Worm (Caenorhabditis elegans): Measurements from ENCODE around the gene C29E4.9.
A peak's percentile ranks its signal among the peaks of the same experiment; 100 is the strongest.

The C29E4.9 gene

DNA sequence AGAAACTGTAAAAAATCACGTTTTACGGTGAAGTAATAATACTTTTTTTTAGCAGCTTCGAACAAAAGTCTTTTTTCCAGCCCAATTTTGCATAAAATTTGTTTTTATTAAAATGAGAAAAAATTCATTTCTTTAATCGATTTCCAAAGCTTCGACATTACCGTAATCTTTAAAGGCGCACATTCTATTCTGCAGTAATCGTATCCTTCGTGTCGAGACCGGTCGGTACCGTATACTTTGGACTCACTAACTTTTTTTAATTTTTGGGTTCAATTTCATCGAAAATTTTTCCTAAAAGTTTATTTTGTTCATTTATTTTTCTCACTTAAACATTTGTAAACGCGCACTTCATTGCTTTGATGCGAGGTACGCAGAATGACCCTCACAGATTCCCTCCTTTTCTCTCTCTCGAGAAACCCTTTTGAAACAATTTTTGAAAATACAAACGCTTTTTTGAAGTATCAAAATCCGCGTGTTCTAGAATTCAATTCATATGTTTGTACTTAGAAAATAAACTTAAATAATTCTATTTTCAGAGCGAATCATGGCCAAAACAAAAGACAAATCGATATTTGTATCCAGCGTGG is 29.8 kb upstream of the C29E4.9 start, which contains the start of gene hrpk-2:
hrpk-2 (plus strand) TSS at position 537 of the 587 bp plus-strand sequence.
- TF ChIP-seq nhr-67 (tag; optimal IDR thresholded peaks at IDR 0.05), result no peak
- no peak for TF ChIP-seq eor-1 (tag; optimal IDR thresholded peaks at IDR 0.05)
- no peak for TF ChIP-seq nhr-237 (tag; optimal IDR thresholded peaks at IDR 0.05)
- TF ChIP-seq jun-1 (tag; optimal IDR thresholded peaks at IDR 0.05), result no peak

DNA sequence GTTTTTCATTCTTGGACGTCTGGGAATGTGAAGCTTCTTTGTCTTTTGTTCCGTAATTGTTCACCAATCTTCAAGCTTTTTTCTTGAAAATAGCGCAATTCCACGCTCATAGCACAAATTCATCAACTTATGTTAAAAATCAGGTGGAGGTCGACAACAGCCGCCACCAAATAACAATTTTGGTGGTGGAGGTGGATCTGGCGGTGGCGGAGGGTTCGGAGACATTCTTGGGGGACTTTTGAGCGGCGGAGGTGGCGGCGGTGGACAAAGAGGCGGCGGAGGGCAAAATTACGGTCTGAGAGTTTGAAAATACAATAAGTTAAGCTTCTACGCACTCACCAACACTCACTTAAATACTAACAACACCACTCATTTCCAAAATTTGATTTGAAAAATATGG is 25.1 kb upstream of the C29E4.9 start:
- TF ChIP-seq eor-1 (tag; optimal IDR thresholded peaks at IDR 0.05) (no peak), daf-12 (tag; optimal IDR thresholded peaks at IDR 0.05) (no peak), nhr-77 (tag; optimal IDR thresholded peaks at IDR 0.05) (no peak), nhr-28 (tag; optimal IDR thresholded peaks at IDR 0.05) (no peak)

ce11 chrIII:7981233-7981632 is 24.4 kb upstream of the C29E4.9 start:
- TF ChIP-seq jun-1 (tag; optimal IDR thresholded peaks at IDR 0.05) (no peak), nfya-1 (tag; optimal IDR thresholded peaks at IDR 0.05; ENCODE audit: insufficient read depth) (no peak), ceh-9 (tag; optimal IDR thresholded peaks at IDR 0.05) (no peak), lin-15B (tag; optimal IDR thresholded peaks at IDR 0.05) (no peak), skn-1 (tag; optimal IDR thresholded peaks at IDR 0.05) (no peak), fkh-2 (tag; optimal IDR thresholded peaks at IDR 0.05) (no peak), nhr-237 (tag; optimal IDR thresholded peaks at IDR 0.05) (no peak), ama-1 (optimal IDR thresholded peaks at IDR 0.05) (no peak), ztf-4 (tag; optimal IDR thresholded peaks at IDR 0.05) (no peak), nhr-67 (tag; optimal IDR thresholded peaks at IDR 0.05) (no peak), ZK546.5 (tag; optimal IDR thresholded peaks at IDR 0.05) (no peak)

DNA sequence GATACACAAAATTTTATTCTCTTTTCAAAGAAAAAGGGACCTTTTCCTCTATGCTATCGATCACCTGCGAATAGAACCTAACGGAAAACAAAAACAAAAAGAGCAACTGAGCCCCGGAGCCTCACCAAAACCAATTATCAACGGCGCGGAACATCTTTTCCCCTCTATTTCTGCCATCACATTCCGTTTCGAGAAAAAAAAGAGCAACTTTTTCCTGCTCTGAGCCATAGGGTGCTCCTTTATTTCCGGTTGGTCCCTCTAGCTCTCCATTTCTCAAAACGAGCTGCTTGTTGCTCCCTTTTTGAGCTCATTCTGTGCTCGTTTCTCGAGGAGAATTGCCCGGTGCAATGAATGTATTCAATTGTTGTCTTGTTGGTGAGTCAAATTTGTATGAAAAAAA is 22.8 kb upstream of the C29E4.9 start, which contains the start of gene clp-1:
clp-1 (plus strand) TSS at position 301 of the 400 bp plus-strand sequence.
- peak; percentile 28 for TF ChIP-seq ama-1 (optimal IDR thresholded peaks at IDR 0.05)
- TF ChIP-seq lin-39 (tag; optimal IDR thresholded peaks at IDR 0.05), result peak; percentile 26
- no peak for TF ChIP-seq snpc-4 (tag; optimal IDR thresholded peaks at IDR 0.05)

DNA sequence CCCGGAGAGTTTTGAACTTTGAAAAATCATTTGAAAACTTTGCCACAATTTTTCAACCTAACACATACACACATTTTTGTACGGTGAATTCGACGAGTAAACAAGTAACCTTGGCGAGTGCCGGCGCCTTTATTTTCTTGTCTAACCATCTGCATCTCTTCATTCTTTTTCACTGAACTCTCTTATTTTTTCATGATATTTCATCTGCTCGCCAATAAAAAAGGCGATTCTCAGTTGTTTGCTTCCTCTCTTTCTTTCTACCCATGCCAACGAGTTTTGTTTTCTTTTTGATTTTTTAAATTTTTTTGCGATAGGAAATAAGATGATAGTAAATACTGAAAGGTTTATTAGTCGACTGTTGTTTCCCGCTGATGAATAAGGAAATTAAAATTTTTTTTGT is 21.9 kb upstream of the C29E4.9 start:
- TF ChIP-seq ztf-4 (tag; optimal IDR thresholded peaks at IDR 0.05) (no peak), nhr-23 (tag; optimal IDR thresholded peaks at IDR 0.05) (no peak), ama-1 (optimal IDR thresholded peaks at IDR 0.05) (no peak), nhr-25 (tag; optimal IDR thresholded peaks at IDR 0.05) (peak; percentile 71), elt-2 (tag; optimal IDR thresholded peaks at IDR 0.05) (peak; percentile 63), pha-4 (tag; optimal IDR thresholded peaks at IDR 0.05) (peak; percentile 95), egl-5 (tag; optimal IDR thresholded peaks at IDR 0.05) (peak; percentile 64), nhr-76 (tag; optimal IDR thresholded peaks at IDR 0.05) (no peak), lin-15B (tag; optimal IDR thresholded peaks at IDR 0.05) (peak; percentile 10), nhr-28 (tag; optimal IDR thresholded peaks at IDR 0.05) (no peak), sea-2 (GFP tag; optimal IDR thresholded peaks at IDR 0.05) (no peak), aly-2 (tag; optimal IDR thresholded peaks at IDR 0.05) (no peak), eor-1 (tag; optimal IDR thresholded peaks at IDR 0.05) (no peak), ztf-11 (tag; optimal IDR thresholded peaks at IDR 0.05) (no peak), mdl-1 (tag; optimal IDR thresholded peaks at IDR 0.05) (no peak), ceh-9 (tag; optimal IDR thresholded peaks at IDR 0.05) (no peak), daf-12 (tag; optimal IDR thresholded peaks at IDR 0.05) (no peak), nfya-1 (tag; optimal IDR thresholded peaks at IDR 0.05; ENCODE audit: insufficient read depth) (peak; percentile 57), hmg-11 (tag; optimal IDR thresholded peaks at IDR 0.05) (peak; percentile 43), mml-1 (tag; optimal IDR thresholded peaks at IDR 0.05) (no peak), nhr-237 (tag; optimal IDR thresholded peaks at IDR 0.05) (no peak), zag-1 (tag; optimal IDR thresholded peaks at IDR 0.05) (no peak)

DNA sequence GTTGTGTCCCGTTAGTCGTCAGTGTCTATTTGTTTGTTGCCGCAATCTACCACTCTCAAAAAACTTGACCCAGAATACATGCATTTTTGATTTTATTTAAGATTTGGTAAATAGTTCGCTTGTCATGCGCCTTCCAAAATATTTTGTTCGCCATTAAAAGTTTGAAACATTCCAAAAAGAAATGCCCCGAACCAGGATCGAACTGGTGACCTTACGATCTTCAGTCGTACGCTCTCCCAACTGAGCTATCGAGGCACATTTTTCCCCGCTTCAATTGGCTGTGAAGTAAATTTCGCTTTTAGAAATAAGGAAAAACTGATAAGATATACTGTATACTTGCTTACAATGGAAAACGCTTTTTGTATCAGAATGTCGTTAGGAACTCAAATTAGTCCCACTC is 21.4 kb upstream of the C29E4.9 start:
- TF ChIP-seq elt-1 (tag; optimal IDR thresholded peaks at IDR 0.05) (no peak), ama-1 (optimal IDR thresholded peaks at IDR 0.05) (peak; percentile 42)

DNA sequence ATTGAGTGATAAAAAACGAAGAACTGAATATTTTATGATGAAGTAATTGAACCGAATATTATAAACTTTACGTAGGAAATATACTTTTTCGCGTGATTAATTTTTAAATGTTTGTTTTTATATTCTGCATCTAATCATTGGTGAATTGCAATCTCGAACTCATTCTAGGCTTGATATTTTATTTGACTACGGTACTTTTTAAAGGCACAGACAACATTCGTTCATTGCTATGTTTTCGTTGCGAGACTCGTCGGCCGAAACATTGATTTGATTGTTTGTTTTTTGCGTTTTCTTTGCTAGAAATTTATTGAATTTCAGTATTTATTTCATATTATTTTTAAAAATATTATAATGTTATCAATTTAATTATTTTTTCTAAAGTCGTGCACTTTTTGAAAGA is 20.9 kb upstream of the C29E4.9 start, which contains the start of gene C06G4.4:
C06G4.4 (minus strand) TSS at position 36 of the 400 bp plus-strand sequence.
- no peak for TF ChIP-seq pqm-1 (tag; optimal IDR thresholded peaks at IDR 0.05)
- TF ChIP-seq sea-2 (GFP tag; optimal IDR thresholded peaks at IDR 0.05), result no peak
- TF ChIP-seq ztf-4 (tag; optimal IDR thresholded peaks at IDR 0.05), result no peak
- TF ChIP-seq lsy-12 (tag; optimal IDR thresholded peaks at IDR 0.05), result no peak
- TF ChIP-seq hmg-11 (tag; optimal IDR thresholded peaks at IDR 0.05), result no peak
- no peak for TF ChIP-seq fkh-10 (GFP tag; optimal IDR thresholded peaks at IDR 0.05)
- no peak for TF ChIP-seq nhr-237 (tag; optimal IDR thresholded peaks at IDR 0.05)
- TF ChIP-seq unc-62 (GFP tag; optimal IDR thresholded peaks at IDR 0.05), result no peak
- TF ChIP-seq unc-39 (tag; optimal IDR thresholded peaks at IDR 0.05), result no peak
- TF ChIP-seq ZK546.5 (tag; optimal IDR thresholded peaks at IDR 0.05), result no peak
- no peak for TF ChIP-seq aly-2 (tag; optimal IDR thresholded peaks at IDR 0.05)
- no peak for TF ChIP-seq fkh-2 (tag; optimal IDR thresholded peaks at IDR 0.05)
- TF ChIP-seq egl-5 (tag; optimal IDR thresholded peaks at IDR 0.05), result no peak
- TF ChIP-seq nhr-77 (tag; optimal IDR thresholded peaks at IDR 0.05), result no peak
- no peak for TF ChIP-seq zag-1 (tag; optimal IDR thresholded peaks at IDR 0.05)
- no peak for TF ChIP-seq nhr-76 (tag; optimal IDR thresholded peaks at IDR 0.05)
- TF ChIP-seq nfya-1 (tag; optimal IDR thresholded peaks at IDR 0.05; ENCODE audit: insufficient read depth), result no peak
- TF ChIP-seq elt-3 (tag; optimal IDR thresholded peaks at IDR 0.05), result no peak
- TF ChIP-seq nhr-43 (tag; optimal IDR thresholded peaks at IDR 0.05; ENCODE audit: poor library complexity, severe bottlenecking), result no peak
- TF ChIP-seq egl-27 (tag; optimal IDR thresholded peaks at IDR 0.05), result no peak

All from whole organism, L3 larva.